Fruit fly (Drosophila melanogaster): ENCODE data around the gene Ing5.

- TF ChIP-seq usp (GFP tag; optimal IDR thresholded peaks at IDR 0.05) (no peak), h (GFP tag; optimal IDR thresholded peaks at IDR 0.05) (no peak), Hr78 (GFP tag; optimal IDR thresholded peaks at IDR 0.05) (no peak), br (GFP tag; optimal IDR thresholded peaks at IDR 0.05) (no peak), dmrt93B (GFP tag; optimal IDR thresholded peaks at IDR 0.05) (no peak), dl (GFP tag; optimal IDR thresholded peaks at IDR 0.05; ENCODE audit: insufficient read depth in 1 of 2, partially characterized antibody in 2 of 2) (no peak)
Observed at dm6 chr2L:13347473-13347872, 39.6 kb downstream of the Ing5 start, which contains the start of gene CG16826.

Measured in whole organism, wandering third instar larva.